Fruit fly (Drosophila melanogaster) whole organism, embryonic: Measurements from ENCODE around the gene pyd.

Experiments used
- CG10462 ChIP-seq: fragments of 200-800 bp; sonication (Bioruptor generic); optimal IDR thresholded peaks from 2 replicates; lab custom pipeline; 2016; ENCODE audit warnings: missing biosample characterization, missing genetic modification characterization
- CG12071 ChIP-seq: fragments of 200-800 bp; sonication (Bioruptor generic); optimal IDR thresholded peaks from 3 replicates; lab custom pipeline; 2018; ENCODE audit warnings: missing biosample characterization, mild to moderate bottlenecking, missing genetic modification characterization
- CG12236 ChIP-seq: fragments of 200-800 bp; sonication (Bioruptor generic); optimal IDR thresholded peaks from 2 replicates; lab custom pipeline; 2016; ENCODE audit warnings: missing biosample characterization, missing genetic modification characterization
- CG13296 ChIP-seq: fragments of 200-800 bp; sonication (Bioruptor generic); optimal IDR thresholded peaks from 3 replicates; lab custom pipeline; 2018; ENCODE audit warnings: missing biosample characterization, mild to moderate bottlenecking, missing genetic modification characterization
- CG14710 ChIP-seq: fragments of 200-800 bp; sonication (Bioruptor generic); optimal IDR thresholded peaks from 3 replicates; lab custom pipeline; 2019; ENCODE audit warnings: missing biosample characterization, mild to moderate bottlenecking, missing genetic modification characterization, moderate library complexity
- CG15479 ChIP-seq: fragments of 200-800 bp; sonication (Bioruptor generic); optimal IDR thresholded peaks from 3 replicates; lab custom pipeline; 2019; ENCODE audit warnings: missing biosample characterization, mild to moderate bottlenecking, missing genetic modification characterization, moderate library complexity
- CG15696 ChIP-seq: fragments of 200-800 bp; sonication (Bioruptor generic); optimal IDR thresholded peaks from 2 replicates; lab custom pipeline; 2019; ENCODE audit warnings: missing biosample characterization, mild to moderate bottlenecking, missing genetic modification characterization, moderate library complexity
- CG1647 ChIP-seq: fragments of 200-800 bp; sonication (Bioruptor generic); optimal IDR thresholded peaks from 3 replicates; lab custom pipeline; 2016; ENCODE audit warnings: missing biosample characterization, missing genetic modification characterization
- CG16863 ChIP-seq: fragments of 200-800 bp; sonication (Bioruptor generic); optimal IDR thresholded peaks from 3 replicates; lab custom pipeline; 2016; ENCODE audit warnings: missing biosample characterization, missing genetic modification characterization
- CG18262 ChIP-seq: fragments of 200-800 bp; optimal IDR thresholded peaks from 3 replicates; lab custom pipeline; 2019; ENCODE audit warnings: missing biosample characterization, mild to moderate bottlenecking, missing genetic modification characterization, moderate library complexity
- CG34376 ChIP-seq: fragments of 200-800 bp; sonication (Bioruptor generic); optimal IDR thresholded peaks from 2 replicates; lab custom pipeline; 2018; ENCODE audit warnings: missing biosample characterization, mild to moderate bottlenecking, missing genetic modification characterization
- CG34422 ChIP-seq: fragments of 200-800 bp; sonication (Bioruptor generic); IDR thresholded peaks from 3 replicates; pipeline ENCODE4 v1.3.6; 2022; ENCODE audit warnings: missing biosample characterization, missing genetic modification characterization
- CG3838 ChIP-seq: fragments of 200-800 bp; sonication (Bioruptor generic); optimal IDR thresholded peaks from 3 replicates; lab custom pipeline; 2016; ENCODE audit warnings: missing biosample characterization, missing genetic modification characterization
- CG3847 ChIP-seq: fragments of 200-800 bp; sonication (Bioruptor generic); IDR thresholded peaks from 2 replicates; pipeline ENCODE4 v1.3.6; 2022; ENCODE audit warnings: missing biosample characterization, missing genetic modification characterization
- CG3995 ChIP-seq: fragments of 200-800 bp; sonication (Bioruptor generic); optimal IDR thresholded peaks from 3 replicates; lab custom pipeline; 2016; ENCODE audit warnings: missing biosample characterization, missing genetic modification characterization
- CG42726 ChIP-seq: fragments of 200-800 bp; sonication (Bioruptor generic); IDR thresholded peaks from 2 replicates; pipeline ENCODE4 v1.3.6; 2022; ENCODE audit warnings: missing biosample characterization, missing genetic modification characterization; ENCODE audit not compliant: partially characterized antibody
- CG4820 ChIP-seq: fragments of 200-800 bp; sonication (Bioruptor generic); optimal IDR thresholded peaks from 3 replicates; lab custom pipeline; 2016; ENCODE audit warnings: missing biosample characterization, missing genetic modification characterization
- CG6854 ChIP-seq: fragments of 200-800 bp; sonication (Bioruptor generic); optimal IDR thresholded peaks from 3 replicates; lab custom pipeline; 2017; ENCODE audit warnings: missing biosample characterization, mild to moderate bottlenecking, missing genetic modification characterization
- CG7786 ChIP-seq: fragments of 200-800 bp; sonication (Bioruptor generic); optimal IDR thresholded peaks from 2 replicates; lab custom pipeline; 2016; ENCODE audit warnings: missing biosample characterization, missing genetic modification characterization
- CG8290 ChIP-seq, 3 experiments: fragments of 200-800 bp; sonication (Bioruptor generic); optimal IDR thresholded peaks; 2 replicates each; lab custom pipeline; 2016 to 2019; ENCODE audit warnings: missing biosample characterization in 3 of 3, missing genetic modification characterization in 3 of 3, mild to moderate bottlenecking in 2 of 3, moderate library complexity in 1 of 3
- CoRest ChIP-seq: fragments of 200-800 bp; sonication (Bioruptor generic); optimal IDR thresholded peaks from 3 replicates; lab custom pipeline; 2018; ENCODE audit warnings: missing biosample characterization, mild to moderate bottlenecking, missing genetic modification characterization, moderate library complexity
- Deaf1 ChIP-seq: fragments of 200-800 bp; optimal IDR thresholded peaks from 3 replicates; lab custom pipeline; 2019; ENCODE audit warnings: missing biosample characterization, mild to moderate bottlenecking, missing genetic modification characterization, moderate library complexity
- Dip3 ChIP-seq: fragments of 200-800 bp; sonication (Bioruptor generic); optimal IDR thresholded peaks from 3 replicates; lab custom pipeline; 2016; ENCODE audit warnings: missing biosample characterization, missing genetic modification characterization
- Doc3 ChIP-seq: fragments of 200-800 bp; sonication (Bioruptor generic); IDR thresholded peaks from 3 replicates; pipeline ENCODE4 v1.3.6; 2022; ENCODE audit warnings: missing biosample characterization, missing genetic modification characterization; ENCODE audit not compliant: partially characterized antibody
- Dp ChIP-seq: fragments of 200-800 bp; sonication (Bioruptor generic); optimal IDR thresholded peaks from 2 replicates; lab custom pipeline; 2018; ENCODE audit warnings: missing biosample characterization, mild to moderate bottlenecking, missing genetic modification characterization, moderate library complexity
- Eip74EF ChIP-seq, 2 experiments: fragments of 200-800 bp in 1 of 2; fragments of >200 bp in 1 of 2; sonication (Bioruptor generic) in 1 of 2; optimal IDR thresholded peaks; 2 replicates each; lab custom pipeline; 2017 to 2019; ENCODE audit warnings: missing biosample characterization in 2 of 2, missing genetic modification characterization in 2 of 2, mild to moderate bottlenecking in 1 of 2, moderate library complexity in 1 of 2
- Elba2 ChIP-seq: fragments of 200-800 bp; sonication (Bioruptor generic); optimal IDR thresholded peaks from 3 replicates; lab custom pipeline; 2016; ENCODE audit warnings: missing biosample characterization, missing genetic modification characterization
- Gsc ChIP-seq: fragments of 200-800 bp; sonication (Bioruptor generic); IDR thresholded peaks from 2 replicates; pipeline ENCODE4 v1.3.6; 2022; ENCODE audit warnings: missing biosample characterization, missing genetic modification characterization
- Gug ChIP-seq: fragments of 200-800 bp; sonication (Bioruptor generic); IDR thresholded peaks from 4 replicates; pipeline ENCODE4 v1.3.6; 2022; ENCODE audit warnings: missing biosample characterization, missing genetic modification characterization
- MBD-R2 ChIP-seq: fragments of 200-800 bp; sonication (Bioruptor generic); IDR thresholded peaks from 2 replicates; pipeline ENCODE4 v1.3.6; 2022; ENCODE audit warnings: missing biosample characterization, missing genetic modification characterization
- Mad ChIP-seq: fragments of 200-800 bp; sonication (Bioruptor generic); optimal IDR thresholded peaks from 2 replicates; lab custom pipeline; 2016; ENCODE audit warnings: missing biosample characterization, missing genetic modification characterization
- Med ChIP-seq: fragments of 200-800 bp; sonication (Bioruptor generic); peaks from one replicate; lab custom pipeline; 2016; ENCODE audit warnings: missing biosample characterization, missing genetic modification characterization, mild to moderate bottlenecking, inconsistent platforms, moderate library complexity
- Myb ChIP-seq: fragments of 200-800 bp; sonication (Bioruptor generic); optimal IDR thresholded peaks from 2 replicates; lab custom pipeline; 2016; ENCODE audit warnings: missing biosample characterization, missing genetic modification characterization
- Sox102F ChIP-seq: fragments of 200-800 bp; sonication (Bioruptor generic); optimal IDR thresholded peaks from 2 replicates; lab custom pipeline; 2018; ENCODE audit warnings: missing biosample characterization, mild to moderate bottlenecking, missing genetic modification characterization, moderate library complexity
- Vsx1 ChIP-seq: fragments of 200-800 bp; sonication (Bioruptor generic); optimal IDR thresholded peaks from 2 replicates; lab custom pipeline; 2017; ENCODE audit warnings: missing biosample characterization, mild to moderate bottlenecking, missing genetic modification characterization, missing genetic modification reagents
- ase ChIP-seq: fragments of 200-800 bp; sonication (Bioruptor generic); IDR thresholded peaks from 3 replicates; pipeline ENCODE4 v1.3.6; 2022; ENCODE audit warnings: missing biosample characterization, missing genetic modification characterization
- ash1 ChIP-seq: fragments of 200-800 bp; sonication (Bioruptor generic); optimal IDR thresholded peaks from 2 replicates; lab custom pipeline; 2018; ENCODE audit warnings: missing biosample characterization, mild to moderate bottlenecking, missing genetic modification characterization
- cad ChIP-seq: fragments of >200 bp; optimal IDR thresholded peaks from 2 replicates; lab custom pipeline; 2017; ENCODE audit warnings: missing biosample characterization, missing genetic modification characterization
- croc ChIP-seq: fragments of 200-800 bp; sonication (Bioruptor generic); conservative IDR thresholded peaks from 3 replicates; pipeline ENCODE4 v1.3.6; 2022; ENCODE audit warnings: missing biosample characterization, missing genetic modification characterization
- crol ChIP-seq: fragments of 200-800 bp; sonication (Bioruptor generic); IDR thresholded peaks from 2 replicates; pipeline ENCODE4 v1.3.6; 2022; ENCODE audit warnings: missing biosample characterization, missing genetic modification characterization
- cwo ChIP-seq: fragments of 200-800 bp; sonication (Bioruptor generic); optimal IDR thresholded peaks from 3 replicates; lab custom pipeline; 2017; ENCODE audit warnings: missing biosample characterization, missing genetic modification characterization, mild to moderate bottlenecking, moderate library complexity, missing genetic modification reagents
- ind ChIP-seq: fragments of 200-800 bp; sonication (Bioruptor generic); optimal IDR thresholded peaks from 3 replicates; lab custom pipeline; 2016; ENCODE audit warnings: missing biosample characterization, missing genetic modification characterization
- insv ChIP-seq, 2 experiments: fragments of 200-800 bp; sonication (Bioruptor generic); optimal IDR thresholded peaks; 3 replicates each; lab custom pipeline; 2016 to 2018; ENCODE audit warnings: missing biosample characterization in 2 of 2, missing genetic modification characterization in 2 of 2
- pnt ChIP-seq: fragments of 200-800 bp; sonication (Bioruptor generic); optimal IDR thresholded peaks from 3 replicates; lab custom pipeline; 2016; ENCODE audit warnings: missing biosample characterization, missing genetic modification characterization
- pzg ChIP-seq: fragments of 200-800 bp; sonication (Bioruptor generic); optimal IDR thresholded peaks from 3 replicates; lab custom pipeline; 2018; ENCODE audit warnings: missing biosample characterization, mild to moderate bottlenecking, missing genetic modification characterization, moderate library complexity
- rib ChIP-seq: fragments of 200-800 bp; sonication (Bioruptor generic); IDR thresholded peaks from 2 replicates; pipeline ENCODE4 v1.3.6; 2022; ENCODE audit warnings: missing biosample characterization, missing genetic modification characterization
- so ChIP-seq: fragments of 200-800 bp; sonication (Bioruptor generic); IDR thresholded peaks from 3 replicates; pipeline ENCODE4 v1.3.6; 2022; ENCODE audit warnings: missing biosample characterization, missing genetic modification characterization
- toy ChIP-seq: fragments of 200-800 bp; sonication (Bioruptor generic); IDR thresholded peaks from 2 replicates; pipeline ENCODE4 v1.3.6; 2022; ENCODE audit warnings: missing biosample characterization, missing genetic modification characterization
- trh ChIP-seq: fragments of 200-800 bp; sonication (Bioruptor generic); optimal IDR thresholded peaks from 2 replicates; lab custom pipeline; 2016; ENCODE audit warnings: missing biosample characterization, missing genetic modification characterization
- vvl ChIP-seq: fragments of 200-800 bp; sonication (Bioruptor generic); IDR thresholded peaks from 2 replicates; pipeline ENCODE4 v1.3.6; 2022; ENCODE audit warnings: missing biosample characterization, missing genetic modification characterization
- yki ChIP-seq: fragments of >200 bp; optimal IDR thresholded peaks from 3 replicates; lab custom pipeline; 2018

Gene pyd

DNA sequence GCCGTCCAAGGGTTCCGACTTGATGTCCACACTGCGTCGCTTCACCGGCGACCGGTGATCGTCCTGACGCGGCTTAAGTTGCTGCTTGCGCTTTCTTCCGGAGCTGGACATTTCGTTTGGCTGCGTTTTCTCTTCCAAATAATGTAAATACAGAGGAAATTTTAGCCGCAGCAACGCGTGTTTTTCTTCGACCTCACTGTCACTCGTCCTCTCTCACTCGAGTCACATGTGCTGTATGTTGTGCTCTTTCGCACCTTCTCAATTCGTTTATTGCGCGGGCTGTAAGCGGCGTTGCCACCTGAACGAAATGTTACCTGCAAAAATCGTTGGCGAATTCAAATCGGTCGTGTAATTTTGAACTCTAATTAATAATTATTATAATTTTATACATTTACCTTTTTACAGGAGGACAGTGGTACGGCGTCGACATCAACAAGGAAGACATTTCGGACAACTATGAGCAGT lies 126.3 kb downstream of the pyd start, which contains the start of gene CG9839 (continued):
- TF ChIP-seq CG16863 (GFP tag; lab: Kevin White, UChicago) = no peak
- no peak for TF ChIP-seq yki (lab: Kevin White, UChicago)
- TF ChIP-seq pnt (GFP tag; lab: Kevin White, UChicago) = no peak
- no peak for TF ChIP-seq Doc3
- no peak for TF ChIP-seq croc
- peak; percentile 68 for TF ChIP-seq Myb (GFP tag; lab: Kevin White, UChicago)
- TF ChIP-seq CG4820 (GFP tag; lab: Kevin White, UChicago) = no peak
- no peak for TF ChIP-seq CG3838 (GFP tag; lab: Kevin White, UChicago)
- no peak for TF ChIP-seq Gsc (GFP tag; lab: Robert Waterston, UW)
- peak; percentile 54 for TF ChIP-seq Med
- TF ChIP-seq CG3995 (GFP tag; lab: Kevin White, UChicago) = peak; percentile 62
- no peak for TF ChIP-seq so (GFP tag; lab: Robert Waterston, UW)
- no peak for TF ChIP-seq trh (GFP tag; lab: Kevin White, UChicago)
- no peak for TF ChIP-seq CG14710
- TF ChIP-seq CG34376 (GFP tag; lab: Kevin White, UChicago) = no peak
- no peak for TF ChIP-seq Elba2
- TF ChIP-seq Dp = peak; percentile 79
- TF ChIP-seq CG8290 (GFP tag; optimal IDR thresholded peaks at IDR 0.05; lab: Kevin White, UChicago) = peak; percentile 19
- TF ChIP-seq CG8290 (tag; optimal IDR thresholded peaks at IDR 0.05; lab: Kevin White, UChicago) = peak in 1 of 2 experiments; percentile 48
- TF ChIP-seq Sox102F (GFP tag; lab: Kevin White, UChicago) = no peak
- TF ChIP-seq CG42726 = 0 out of 2 replicates have a peak, but pooled peaks have one; percentile 41
- no peak for TF ChIP-seq CG13296 (GFP tag; lab: Kevin White, UChicago)
- no peak for TF ChIP-seq CG18262 (tag; lab: Kevin White, UChicago)
- no peak for TF ChIP-seq CG15696
- no peak for TF ChIP-seq insv (GFP tag; optimal IDR thresholded peaks at IDR 0.05; lab: Kevin White, UChicago)
- TF ChIP-seq rib (GFP tag; lab: Robert Waterston, UW) = no peak
- TF ChIP-seq crol (GFP tag; lab: Robert Waterston, UW) = no peak
- TF ChIP-seq Mad (GFP tag; lab: Kevin White, UChicago) = no peak
- no peak for TF ChIP-seq CoRest
- TF ChIP-seq ash1 (GFP tag; lab: Kevin White, UChicago) = no peak
- no peak for TF ChIP-seq CG10462 (GFP tag; lab: Kevin White, UChicago)
- no peak for TF ChIP-seq toy
- TF ChIP-seq Gug (GFP tag; lab: Robert Waterston, UW) = no peak
- peak; percentile 45 for TF ChIP-seq pzg
- no peak for TF ChIP-seq CG12236
- TF ChIP-seq Dip3 (GFP tag; lab: Kevin White, UChicago) = no peak
- TF ChIP-seq vvl (GFP tag; lab: Robert Waterston, UW) = 0 out of 2 replicates have a peak, but pooled peaks have one; percentile 17
- TF ChIP-seq Vsx1 (GFP tag; lab: Kevin White, UChicago) = no peak
- TF ChIP-seq CG1647 (GFP tag; lab: Kevin White, UChicago) = no peak
- TF ChIP-seq CG3847 (GFP tag; lab: Robert Waterston, UW) = peak; percentile 73
- no peak for TF ChIP-seq cad
- TF ChIP-seq CG12071 (GFP tag; lab: Kevin White, UChicago) = no peak
- TF ChIP-seq CG6854 = no peak
- no peak for TF ChIP-seq ase (GFP tag; lab: Robert Waterston, UW)
- no peak for TF ChIP-seq ind (GFP tag; lab: Kevin White, UChicago)
- no peak for TF ChIP-seq Eip74EF (GFP tag; optimal IDR thresholded peaks at IDR 0.05; lab: Kevin White, UChicago)
- peak; percentile 17; the same call in 1 of the 2 replicates for TF ChIP-seq MBD-R2 (GFP tag; lab: Robert Waterston, UW)
- no peak for TF ChIP-seq cwo (GFP tag; lab: Kevin White, UChicago)
- TF ChIP-seq CG34422 (GFP tag; lab: Robert Waterston, UW) = peak; percentile 62; the same call in 1 of the 3 replicates
- no peak for TF ChIP-seq Deaf1 (tag; lab: Kevin White, UChicago)
- no peak for TF ChIP-seq CG7786 (GFP tag; lab: Kevin White, UChicago)
- TF ChIP-seq CG15479 (GFP tag; lab: Kevin White, UChicago) = peak; percentile 80
